Fruit fly (Drosophila melanogaster) S2 (cell line): Measurements from ENCODE around the gene Sodh1.

Source experiments
- CG8478 ChIP-seq: fragments of >200 bp; optimal IDR thresholded peaks from 2 replicates; lab custom pipeline; 2018
- CTCF ChIP-seq, 2 experiments: fragments of >200 bp; optimal IDR thresholded peaks; 2 replicates each; lab custom pipeline; 2018

DNA sequence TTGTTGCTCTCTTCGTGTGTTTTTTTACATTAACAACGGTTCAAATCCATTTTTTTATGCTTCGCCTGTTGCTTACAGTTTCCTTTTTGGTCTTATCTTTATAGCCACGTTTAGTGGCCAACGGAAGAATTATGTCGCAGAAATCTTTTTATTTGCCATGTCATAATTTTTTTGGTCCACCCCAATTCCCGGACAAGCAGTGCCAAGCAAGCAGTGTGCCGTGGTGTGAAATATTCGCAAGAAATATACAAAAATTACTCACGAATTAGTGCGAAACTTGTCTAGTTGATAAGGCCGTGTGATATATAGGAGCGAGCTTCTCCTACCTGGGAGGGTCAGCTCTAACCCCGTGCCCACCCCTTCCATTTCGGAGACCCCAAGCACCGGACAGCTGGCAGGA lies 11.2 kb upstream of the Sodh1 start:
- TF ChIP-seq CTCF (optimal IDR thresholded peaks at IDR 0.05; lab: Kevin White, UChicago) (no peak), CG8478 (lab: Kevin White, UChicago) (no peak)
